Comparison of ENCODE assay signal across 4 fruit fly cellular contexts in the genomic region with DNA sequence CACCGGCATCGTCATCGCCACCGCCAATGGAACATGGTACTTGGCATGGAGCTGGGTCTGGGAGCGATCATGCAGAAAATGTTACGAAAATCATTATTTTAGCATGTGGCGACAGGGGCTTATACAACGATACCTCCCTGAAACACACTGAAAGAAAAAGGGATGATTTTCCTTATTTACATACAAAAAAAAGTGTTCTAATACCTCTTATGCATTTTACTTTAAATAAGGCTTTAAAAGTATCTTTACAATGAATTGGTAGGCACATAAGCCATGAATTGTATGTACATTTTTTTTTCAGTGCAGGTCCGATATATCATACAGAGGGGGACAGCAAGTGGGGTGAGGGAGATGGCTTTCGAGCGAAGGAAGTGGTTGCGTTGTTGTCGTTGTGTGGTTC.
A peak's percentile ranks its signal among the peaks of the same experiment; 100 is the strongest.
TF ChIP-seq lines count a peak whose summit lies in the region.

No protein-coding gene starts in this region.

- no peak for TF ChIP-seq CTCF in whole organism, embryonic (GFP tag; optimal IDR thresholded peaks at IDR 0.05; lab: Kevin White, UChicago)

TF ChIP-seq in whole organism, embryonic, 481 proteins besides CTCF, POLR2A, EP300 and RAD21 (continues in another document):
- TF ChIP-seq CG17829 (tag; optimal IDR thresholded peaks at IDR 0.05; lab: Kevin White, UChicago) = peak; percentile 16
- peak; percentile 28 for TF ChIP-seq CG8388 (GFP tag; optimal IDR thresholded peaks at IDR 0.05; lab: Kevin White, UChicago)
- TF ChIP-seq nau (GFP tag; optimal IDR thresholded peaks at IDR 0.05; lab: Kevin White, UChicago) = no peak
- no peak for TF ChIP-seq dm (GFP tag; optimal IDR thresholded peaks at IDR 0.05; lab: Kevin White, UChicago)
- no peak for TF ChIP-seq Nf-YC (tag; optimal IDR thresholded peaks at IDR 0.05; lab: Kevin White, UChicago)
- no peak for TF ChIP-seq Bdp1 (GFP tag; optimal IDR thresholded peaks at IDR 0.05; lab: Kevin White, UChicago)
- no peak for TF ChIP-seq CG18011 (GFP tag; optimal IDR thresholded peaks at IDR 0.05; lab: Kevin White, UChicago)
- no peak for TF ChIP-seq ERR (GFP tag; optimal IDR thresholded peaks at IDR 0.05; lab: Kevin White, UChicago)
- TF ChIP-seq eve (GFP tag; optimal IDR thresholded peaks at IDR 0.05; lab: Kevin White, UChicago) = peak in 1 of 2 experiments; percentile 44
- TF ChIP-seq nom (GFP tag; optimal IDR thresholded peaks at IDR 0.05; lab: Kevin White, UChicago) = peak; percentile 2
- no peak for TF ChIP-seq CG8478 (optimal IDR thresholded peaks at IDR 0.05; lab: Kevin White, UChicago)
- TF ChIP-seq CG17186 (GFP tag; optimal IDR thresholded peaks at IDR 0.05; lab: Kevin White, UChicago) = no peak
- TF ChIP-seq sisA (GFP tag; IDR thresholded peaks at IDR 0.05; lab: Robert Waterston, UW) = peak; percentile 51; the same call in 1 of the 2 replicates
- TF ChIP-seq CG2678 (tag; optimal IDR thresholded peaks at IDR 0.05; lab: Kevin White, UChicago) = peak; percentile 65
- TF ChIP-seq schlank (tag; optimal IDR thresholded peaks at IDR 0.05; lab: Kevin White, UChicago) = no peak
- no peak for TF ChIP-seq NK7.1 (GFP tag; optimal IDR thresholded peaks at IDR 0.05; lab: Kevin White, UChicago)
- peak; percentile 8; the same call in 1 of the 2 replicates for TF ChIP-seq ssp (GFP tag; IDR thresholded peaks at IDR 0.05; lab: Robert Waterston, UW)
- peak; percentile 13 for TF ChIP-seq NC2β (GFP tag; optimal IDR thresholded peaks at IDR 0.05; lab: Kevin White, UChicago)
- TF ChIP-seq dysf (GFP tag; IDR thresholded peaks at IDR 0.05; lab: Robert Waterston, UW) = peak; percentile 60; the same call in 2 of the 3 replicates
- TF ChIP-seq CG31224 (GFP tag; IDR thresholded peaks at IDR 0.05; lab: Robert Waterston, UW) = no peak
- TF ChIP-seq CG10209 (GFP tag; optimal IDR thresholded peaks at IDR 0.05; lab: Kevin White, UChicago) = peak; percentile 11

TF ChIP-seq in whole organism, prepupa, 60 proteins besides CTCF, POLR2A, EP300 and RAD21 (continues in another document):
- TF ChIP-seq CG16779 (tag; optimal IDR thresholded peaks at IDR 0.05; lab: Kevin White, UChicago) = no peak
- peak; percentile 76 for TF ChIP-seq Eip75B (GFP tag; optimal IDR thresholded peaks at IDR 0.05; lab: Kevin White, UChicago)
- peak; percentile 22 to 32 for TF ChIP-seq salr (GFP tag; optimal IDR thresholded peaks at IDR 0.05; lab: Kevin White, UChicago)
- TF ChIP-seq svp (GFP tag; lab: Kevin White, UChicago) = peak; percentile 90
- TF ChIP-seq Eip93F (GFP tag; optimal IDR thresholded peaks at IDR 0.05; lab: Kevin White, UChicago) = peak; percentile 21
- peak; percentile 72 for TF ChIP-seq CG34406 (GFP tag; optimal IDR thresholded peaks at IDR 0.05; lab: Kevin White, UChicago)
- TF ChIP-seq CG6792 (GFP tag; optimal IDR thresholded peaks at IDR 0.05; lab: Kevin White, UChicago) = peak; percentile 70
- peak; percentile 30 for TF ChIP-seq CG8319 (GFP tag; optimal IDR thresholded peaks at IDR 0.05; lab: Kevin White, UChicago)
- peak; percentile 64 for TF ChIP-seq CG10669 (GFP tag; optimal IDR thresholded peaks at IDR 0.05; lab: Kevin White, UChicago)
- peak; percentile 46 to 54 for TF ChIP-seq ss (GFP tag; optimal IDR thresholded peaks at IDR 0.05; lab: Kevin White, UChicago)
- peak; percentile 75 for TF ChIP-seq acj6 (GFP tag; optimal IDR thresholded peaks at IDR 0.05; lab: Kevin White, UChicago)
- TF ChIP-seq net (GFP tag; optimal IDR thresholded peaks at IDR 0.05; lab: Kevin White, UChicago) = peak; percentile 69
- TF ChIP-seq fd85E (GFP tag; optimal IDR thresholded peaks at IDR 0.05; lab: Kevin White, UChicago) = no peak
- TF ChIP-seq lz (GFP tag; optimal IDR thresholded peaks at IDR 0.05; lab: Kevin White, UChicago) = peak; percentile 77
- TF ChIP-seq Eip78C (GFP tag; lab: Kevin White, UChicago) = peak; percentile 93
- peak; percentile 66 for TF ChIP-seq CG15336 (GFP tag; IDR thresholded peaks at IDR 0.05; lab: Robert Waterston, UW)
- no peak for TF ChIP-seq Hr38 (GFP tag; optimal IDR thresholded peaks at IDR 0.05; lab: Kevin White, UChicago)
- TF ChIP-seq Blimp-1 (GFP tag; optimal IDR thresholded peaks at IDR 0.05; lab: Kevin White, UChicago) = no peak
- TF ChIP-seq fd59A (GFP tag; optimal IDR thresholded peaks at IDR 0.05; lab: Kevin White, UChicago) = peak; percentile 43
- TF ChIP-seq fkh (GFP tag; optimal IDR thresholded peaks at IDR 0.05; lab: Kevin White, UChicago) = no peak
- peak; percentile 74 for TF ChIP-seq Sox14 (GFP tag; optimal IDR thresholded peaks at IDR 0.05; lab: Kevin White, UChicago)
- TF ChIP-seq cyc (GFP tag; optimal IDR thresholded peaks at IDR 0.05; lab: Kevin White, UChicago) = peak; percentile 84
- peak; percentile 69 for TF ChIP-seq OdsH (GFP tag; optimal IDR thresholded peaks at IDR 0.05; lab: Kevin White, UChicago)

TF ChIP-seq in whole organism, pupa, 21 proteins besides CTCF, POLR2A, EP300 and RAD21:
- TF ChIP-seq Snoo (tag; optimal IDR thresholded peaks at IDR 0.05; lab: Kevin White, UChicago) = peak; percentile 56
- TF ChIP-seq CG15710 (tag; optimal IDR thresholded peaks at IDR 0.05; lab: Kevin White, UChicago) = peak; percentile 63
- TF ChIP-seq CG4496 (GFP tag; IDR thresholded peaks at IDR 0.05; lab: Robert Waterston, UW) = peak; percentile 70; the same call in 2 of the 3 replicates
- TF ChIP-seq CG10348 (GFP tag; IDR thresholded peaks at IDR 0.05; lab: Robert Waterston, UW) = 0 out of 2 replicates have a peak, but pooled peaks have one; percentile 11
- no peak for TF ChIP-seq EcR (GFP tag; optimal IDR thresholded peaks at IDR 0.05; lab: Kevin White, UChicago)
- TF ChIP-seq CG34367 (tag; optimal IDR thresholded peaks at IDR 0.05; lab: Kevin White, UChicago) = peak; percentile 46
- no peak for TF ChIP-seq fd96Ca (GFP tag; IDR thresholded peaks at IDR 0.05; lab: Robert Waterston, UW)
- peak; percentile 75 for TF ChIP-seq CG8159 (tag; optimal IDR thresholded peaks at IDR 0.05; lab: Kevin White, UChicago)
- TF ChIP-seq D1 (tag; optimal IDR thresholded peaks at IDR 0.05; lab: Kevin White, UChicago) = no peak
- 0 out of 2 replicates have a peak, but pooled peaks have one; percentile 35 for TF ChIP-seq CG32121 (GFP tag; IDR thresholded peaks at IDR 0.05; lab: Robert Waterston, UW)
- peak; percentile 75 for TF ChIP-seq CG17806 (tag; optimal IDR thresholded peaks at IDR 0.05; lab: Kevin White, UChicago)
- no peak for TF ChIP-seq rn (GFP tag; IDR thresholded peaks at IDR 0.05; lab: Robert Waterston, UW)
- peak; percentile 22 for TF ChIP-seq gl (tag; optimal IDR thresholded peaks at IDR 0.05; lab: Kevin White, UChicago)
- TF ChIP-seq Pif1B (GFP tag; optimal IDR thresholded peaks at IDR 0.05; lab: Kevin White, UChicago) = peak; percentile 49
- TF ChIP-seq Pif1A (GFP tag; optimal IDR thresholded peaks at IDR 0.05; lab: Kevin White, UChicago) = peak; percentile 68
- TF ChIP-seq CG9948 (tag; optimal IDR thresholded peaks at IDR 0.05; lab: Kevin White, UChicago) = peak; percentile 73
- TF ChIP-seq CG13204 (GFP tag; optimal IDR thresholded peaks at IDR 0.05; lab: Kevin White, UChicago) = peak; percentile 19
- TF ChIP-seq CG14655 (GFP tag; optimal IDR thresholded peaks at IDR 0.05; lab: Kevin White, UChicago) = peak; percentile 55
- TF ChIP-seq Ets98B (GFP tag; IDR thresholded peaks at IDR 0.05; lab: Robert Waterston, UW) = peak; percentile 35; the same call in 1 of the 2 replicates
- peak; percentile 57 for TF ChIP-seq CG8301 (tag; optimal IDR thresholded peaks at IDR 0.05; lab: Kevin White, UChicago)
- 0 out of 2 replicates have a peak, but pooled peaks have one; percentile 38 for TF ChIP-seq CG12605 (GFP tag; IDR thresholded peaks at IDR 0.05; lab: Robert Waterston, UW)

TF ChIP-seq in whole organism, wandering third instar larva, 38 proteins besides CTCF, POLR2A, EP300 and RAD21 (continues in another document):
- TF ChIP-seq woc (GFP tag; optimal IDR thresholded peaks at IDR 0.05; lab: Kevin White, UChicago) = peak; percentile 77
- TF ChIP-seq CrebA (GFP tag; optimal IDR thresholded peaks at IDR 0.05; lab: Kevin White, UChicago; ENCODE audit: borderline replicate concordance) = peak; percentile 15
- no peak for TF ChIP-seq Mio (GFP tag; optimal IDR thresholded peaks at IDR 0.05; lab: Kevin White, UChicago)
- TF ChIP-seq psq (GFP tag; optimal IDR thresholded peaks at IDR 0.05; lab: Kevin White, UChicago) = peak; percentile 77
- no peak for TF ChIP-seq Myc (optimal IDR thresholded peaks at IDR 0.05; lab: Kevin White, UChicago)
- TF ChIP-seq lola (GFP tag; optimal IDR thresholded peaks at IDR 0.05; lab: Kevin White, UChicago) = no peak
- TF ChIP-seq GATAd (GFP tag; optimal IDR thresholded peaks at IDR 0.05; lab: Kevin White, UChicago) = peak; percentile 32
- no peak for TF ChIP-seq Vsx2 (GFP tag; optimal IDR thresholded peaks at IDR 0.05; lab: Kevin White, UChicago; ENCODE audit: partially characterized antibody)
- no peak for TF ChIP-seq dsf (GFP tag; optimal IDR thresholded peaks at IDR 0.05; lab: Kevin White, UChicago; ENCODE audit: borderline replicate concordance)
- TF ChIP-seq Abd-B (GFP tag; optimal IDR thresholded peaks at IDR 0.05; lab: Kevin White, UChicago) = no peak
- peak; percentile 84 for TF ChIP-seq br (GFP tag; optimal IDR thresholded peaks at IDR 0.05; lab: Kevin White, UChicago)
- TF ChIP-seq Dfd (GFP tag; optimal IDR thresholded peaks at IDR 0.05; lab: Kevin White, UChicago) = no peak
- TF ChIP-seq Rel (GFP tag; optimal IDR thresholded peaks at IDR 0.05; lab: Kevin White, UChicago) = no peak
- no peak for TF ChIP-seq Rel (tag; optimal IDR thresholded peaks at IDR 0.05; lab: Kevin White, UChicago)
- TF ChIP-seq N (GFP tag; optimal IDR thresholded peaks at IDR 0.05; lab: Kevin White, UChicago) = no peak
- peak; percentile 86 for TF ChIP-seq OdsH (GFP tag; optimal IDR thresholded peaks at IDR 0.05; lab: Kevin White, UChicago)
- no peak for TF ChIP-seq usp (GFP tag; optimal IDR thresholded peaks at IDR 0.05; lab: Kevin White, UChicago)
- TF ChIP-seq Dif (GFP tag; optimal IDR thresholded peaks at IDR 0.05; lab: Kevin White, UChicago; ENCODE audit: partially characterized antibody) = no peak
- TF ChIP-seq brk (GFP tag; optimal IDR thresholded peaks at IDR 0.05; lab: Kevin White, UChicago) = peak; percentile 81
- no peak for TF ChIP-seq dl (GFP tag; optimal IDR thresholded peaks at IDR 0.05; lab: Kevin White, UChicago; ENCODE audit: insufficient read depth in 1 of 2, partially characterized antibody in 2 of 2)
- peak; percentile 69 for TF ChIP-seq HLH106 (tag; optimal IDR thresholded peaks at IDR 0.05; lab: Kevin White, UChicago)
- TF ChIP-seq CG32264 (GFP tag; optimal IDR thresholded peaks at IDR 0.05; lab: Kevin White, UChicago) = peak; percentile 56
- no peak for TF ChIP-seq jim (GFP tag; optimal IDR thresholded peaks at IDR 0.05; lab: Kevin White, UChicago)
- TF ChIP-seq Hnf4 (GFP tag; optimal IDR thresholded peaks at IDR 0.05; lab: Kevin White, UChicago) = peak; percentile 88
- peak; percentile 88 for TF ChIP-seq ey (GFP tag; optimal IDR thresholded peaks at IDR 0.05; lab: Kevin White, UChicago)
- no peak for TF ChIP-seq Hr83 (GFP tag; optimal IDR thresholded peaks at IDR 0.05; lab: Kevin White, UChicago; ENCODE audit: poor library complexity, severe bottlenecking)
- no peak for TF ChIP-seq sv (GFP tag; optimal IDR thresholded peaks at IDR 0.05; lab: Kevin White, UChicago)
- TF ChIP-seq Hr78 (GFP tag; optimal IDR thresholded peaks at IDR 0.05; lab: Kevin White, UChicago) = no peak

Comparison
In these comparisons a context has a peak if more than half of its experiments do, and no peak if none do; other contexts are left out.
1. Of the 7 proteins assayed by ChIP-seq in both whole organism, embryonic and whole organism, prepupa: peak only in whole organism, embryonic: Blimp-1; only in whole organism, prepupa: Gug and Hr39; in both: Sox102F; in neither: 3.